Worm (Caenorhabditis elegans) whole organism, L4 larva: ENCODE data around the gene twk-8.

Experiments
- F37D6.2 ChIP-seq: sonication (generic microtip); optimal IDR thresholded peaks from 2 replicates; lab custom pipeline; 2016; ENCODE audit warnings: mild to moderate bottlenecking, missing genetic modification characterization, missing compliant biosample characterization
- F49E8.2 ChIP-seq: sonication (generic microtip); optimal IDR thresholded peaks from 2 replicates; lab custom pipeline; 2016; ENCODE audit warnings: missing compliant biosample characterization, mild to moderate bottlenecking, missing genetic modification characterization, borderline replicate concordance
- T20F7.1 ChIP-seq: fragments of 200-800 bp; sonication (Bioruptor generic); optimal IDR thresholded peaks from 2 replicates; lab custom pipeline; 2018; ENCODE audit warnings: mild to moderate bottlenecking, missing genetic modification characterization, missing compliant biosample characterization
- T26A8.4 ChIP-seq: fragments of 200-800 bp; sonication (Bioruptor generic); IDR thresholded peaks from 2 replicates; pipeline ENCODE4 v1.3.6; 2022; ENCODE audit warnings: missing genetic modification characterization, missing compliant biosample characterization
- Y105C5A.15 ChIP-seq: fragments of 200-800 bp; sonication (Bioruptor generic); IDR thresholded peaks from 2 replicates; pipeline ENCODE4 v1.3.6; 2022; ENCODE audit warnings: missing genetic modification characterization, missing compliant biosample characterization
- aha-1 ChIP-seq: fragments of 150-350 bp; peaks from one replicate; lab custom pipeline; 2014; ENCODE audit warnings: missing biosample characterization, missing genetic modification characterization
- arid-1 ChIP-seq: fragments of 200-800 bp; sonication (Bioruptor generic); conservative IDR thresholded peaks from 2 replicates; pipeline ENCODE4 v1.3.6; 2022; ENCODE audit warnings: missing genetic modification reagents, missing genetic modification characterization, missing compliant biosample characterization
- ceh-28 ChIP-seq: fragments of 150-350 bp; optimal IDR thresholded peaks from 2 replicates; lab custom pipeline; 2014; ENCODE audit warnings: missing biosample characterization, missing genetic modification reagents, missing genetic modification characterization
- dmd-6 ChIP-seq: fragments of 200-800 bp; sonication (Bioruptor generic); IDR thresholded peaks from 2 replicates; pipeline ENCODE4 v1.3.6; 2022; ENCODE audit warnings: missing genetic modification reagents, missing genetic modification characterization, missing compliant biosample characterization
- dmd-9 ChIP-seq: fragments of 200-800 bp; sonication (Bioruptor generic); IDR thresholded peaks from 2 replicates; pipeline ENCODE4 v1.3.6; 2022; ENCODE audit warnings: missing genetic modification reagents, missing genetic modification characterization, missing compliant biosample characterization
- dpl-1 ChIP-seq: fragments of 150-350 bp; optimal IDR thresholded peaks from 2 replicates; lab custom pipeline; 2014; ENCODE audit warnings: missing biosample characterization, missing genetic modification reagents, missing genetic modification characterization
- duxl-1 ChIP-seq: sonication (generic microtip); optimal IDR thresholded peaks from 2 replicates; lab custom pipeline; 2016; ENCODE audit warnings: mild to moderate bottlenecking, missing genetic modification characterization, moderate library complexity, missing compliant biosample characterization; ENCODE audit not compliant: poor library complexity
- dve-1 ChIP-seq: sonication (generic microtip); optimal IDR thresholded peaks from 2 replicates; lab custom pipeline; 2017; ENCODE audit warnings: antibody characterized with exemption, mild to moderate bottlenecking, missing genetic modification characterization, missing compliant biosample characterization; ENCODE audit not compliant: insufficient read depth
- egl-27 ChIP-seq: sonication (generic microtip); optimal IDR thresholded peaks from 3 replicates; lab custom pipeline; 2017; ENCODE audit warnings: missing biosample characterization, missing genetic modification reagents, missing genetic modification characterization
- fos-1 ChIP-seq: fragments of 150-350 bp; optimal IDR thresholded peaks from 2 replicates; lab custom pipeline; 2014; ENCODE audit warnings: missing biosample characterization, missing genetic modification characterization
- hif-1 ChIP-seq, 2 experiments: sonication (generic microtip); optimal IDR thresholded peaks; 2 replicates each; lab custom pipeline; 2016 to 2017; ENCODE audit warnings: missing compliant biosample characterization in 2 of 2, missing genetic modification characterization in 2 of 2, missing genetic modification reagents in 2 of 2, missing genotype in 2 of 2, mild to moderate bottlenecking in 1 of 2
- hlh-30 ChIP-seq: sonication (generic microtip); optimal IDR thresholded peaks from 2 replicates; lab custom pipeline; 2017; ENCODE audit warnings: antibody characterized with exemption, mild to moderate bottlenecking, missing genetic modification characterization, missing compliant biosample characterization; ENCODE audit not compliant: insufficient read depth
- lin-1 ChIP-seq: fragments of 200-800 bp; sonication (Bioruptor generic); IDR thresholded peaks from 2 replicates; pipeline ENCODE4 v1.3.6; 2022; ENCODE audit warnings: missing genetic modification reagents, missing genetic modification characterization, missing compliant biosample characterization
- lin-38 ChIP-seq: fragments of 200-800 bp; sonication (Bioruptor generic); IDR thresholded peaks from 2 replicates; pipeline ENCODE4 v1.3.6; 2022; ENCODE audit warnings: missing genetic modification reagents, missing genetic modification characterization, missing compliant biosample characterization
- lin-39 ChIP-seq: fragments of 150-350 bp; optimal IDR thresholded peaks from 2 replicates; lab custom pipeline; 2014; ENCODE audit warnings: missing biosample characterization, missing genetic modification reagents, missing genetic modification characterization
- lsy-2 ChIP-seq, 2 experiments: fragments of 150-350 bp in 1 of 2; sonication (generic microtip) in 1 of 2; optimal IDR thresholded peaks; 2 replicates each; lab custom pipeline; 2014 to 2017; ENCODE audit warnings: missing biosample characterization in 2 of 2, missing genetic modification characterization in 2 of 2
- madf-5 ChIP-seq, 2 experiments: fragments of 200-800 bp; sonication (Bioruptor generic); IDR thresholded peaks; 2 replicates each; pipeline ENCODE4 v1.3.6; 2022; ENCODE audit warnings: missing compliant biosample characterization in 2 of 2, missing genetic modification characterization in 2 of 2
- mdl-1 ChIP-seq, 2 experiments: fragments of 150-350 bp in 1 of 2; sonication (generic microtip) in 1 of 2; optimal IDR thresholded peaks; 2 replicates each; lab custom pipeline; 2014 to 2017; ENCODE audit warnings: missing biosample characterization in 2 of 2, missing genetic modification characterization in 2 of 2
- mes-2 ChIP-seq: sonication (generic microtip); optimal IDR thresholded peaks from 2 replicates; lab custom pipeline; 2016; ENCODE audit warnings: missing genotype, mild to moderate bottlenecking, missing genetic modification characterization, missing compliant biosample characterization; ENCODE audit not compliant: poor library complexity, severe bottlenecking
- nhr-10 ChIP-seq: fragments of 150-350 bp; optimal IDR thresholded peaks from 2 replicates; lab custom pipeline; 2014; ENCODE audit warnings: missing biosample characterization, missing genetic modification characterization
- nhr-11 ChIP-seq: fragments of 150-350 bp; optimal IDR thresholded peaks from 2 replicates; lab custom pipeline; 2014; ENCODE audit warnings: missing biosample characterization, missing genetic modification characterization
- nhr-237 ChIP-seq: sonication (generic microtip); optimal IDR thresholded peaks from 2 replicates; lab custom pipeline; 2017; ENCODE audit warnings: missing biosample characterization, missing genetic modification characterization
- nhr-77 ChIP-seq: fragments of 150-350 bp; optimal IDR thresholded peaks from 2 replicates; lab custom pipeline; 2014; ENCODE audit warnings: missing biosample characterization, missing genetic modification characterization
- pha-4 ChIP-seq, 2 experiments: fragments of 150-350 bp in 1 of 2; fragments of 200-800 bp in 1 of 2; sonication (Bioruptor generic) in 1 of 2; IDR thresholded peaks in 1 of 2; optimal IDR thresholded peaks in 1 of 2; 2 replicates each; pipeline versions ENCODE4 v1.3.6 to Lab custom; 2014 to 2022; ENCODE audit warnings: missing genetic modification characterization in 2 of 2, missing genetic modification reagents in 2 of 2, missing biosample characterization in 1 of 2, missing compliant biosample characterization in 1 of 2
- set-16 ChIP-seq: fragments of 200-800 bp; sonication (Bioruptor generic); IDR thresholded peaks from 2 replicates; pipeline ENCODE4 v1.3.6; 2022; ENCODE audit warnings: missing genetic modification reagents, missing genetic modification characterization, missing compliant biosample characterization
- snpc-1.2 ChIP-seq: fragments of 200-800 bp; sonication (Bioruptor generic); IDR thresholded peaks from 2 replicates; pipeline ENCODE4 v1.3.6; 2022; ENCODE audit warnings: missing genetic modification reagents, missing genetic modification characterization, missing compliant biosample characterization
- spr-1 ChIP-seq: sonication (generic microtip); optimal IDR thresholded peaks from 2 replicates; lab custom pipeline; 2016; ENCODE audit warnings: mild to moderate bottlenecking, missing genetic modification characterization, missing compliant biosample characterization
- spr-3 ChIP-seq: fragments of 200-800 bp; sonication (Bioruptor generic); optimal IDR thresholded peaks from 2 replicates; lab custom pipeline; 2018; ENCODE audit warnings: mild to moderate bottlenecking, missing genetic modification characterization, missing compliant biosample characterization
- tra-1 ChIP-seq: fragments of 200-800 bp; sonication (Bioruptor generic); IDR thresholded peaks from 2 replicates; pipeline ENCODE4 v1.3.6; 2022; ENCODE audit warnings: missing genetic modification reagents, missing genetic modification characterization, missing compliant biosample characterization
- unc-130 ChIP-seq: sonication (generic microtip); optimal IDR thresholded peaks from 2 replicates; lab custom pipeline; 2016; ENCODE audit warnings: missing genetic modification reagents, missing genetic modification characterization, missing compliant biosample characterization
- unc-62 ChIP-seq, 3 experiments: fragments of 150-350 bp in 1 of 3; sonication (generic microtip); optimal IDR thresholded peaks in 2 of 3; peaks in 1 of 3; 1 replicate in 1 of 3; 2 replicates in 2 of 3; lab custom pipeline; 2014 to 2017; ENCODE audit warnings: missing biosample characterization in 3 of 3, missing genetic modification characterization in 3 of 3, missing genetic modification reagents in 3 of 3, missing genotype in 1 of 3
- zip-2 ChIP-seq: fragments of 150-350 bp; optimal IDR thresholded peaks from 2 replicates; lab custom pipeline; 2014; ENCODE audit warnings: missing biosample characterization, missing genetic modification characterization

twk-8 gene

ce11 chrIV:9096160-9096879 is 14.2 kb downstream of the twk-8 start, which contains the start of the genes znf-706 and cpna-3:
TSS of gene znf-706 (minus strand) at chrIV:9096231.
TSS of gene cpna-3 (plus strand) at chrIV:9096842.
- TF ChIP-seq mdl-1 (tag; optimal IDR thresholded peaks at IDR 0.05; lab: Kevin White, UChicago) (peak in 1 of 2 experiments; percentile 19), dpl-1 (peak; percentile 59), nhr-237 (tag; lab: Kevin White, UChicago) (no peak), hlh-30 (tag; lab: Kevin White, UChicago) (peak; percentile 72), unc-130 (GFP tag; lab: Kevin White, UChicago) (peak; percentile 31), mes-2 (tag; lab: Kevin White, UChicago) (peak; percentile 20), snpc-1.2 (GFP tag; lab: Robert Waterston, UW) (0 out of 2 replicates have a peak, but pooled peaks have one; percentile 46), F49E8.2 (peak; percentile 10), T20F7.1 (GFP tag; lab: Kevin White, UChicago) (peak; percentile 42), hif-1 (tag; optimal IDR thresholded peaks at IDR 0.05; lab: Kevin White, UChicago) (no peak)

ce11 chrIV:9098942-9099341 is 16.8 kb downstream of the twk-8 start, which contains the start of gene gldi-10:
TSS of gene gldi-10 (plus strand) at chrIV:9099242.
- TF ChIP-seq aha-1 (tag; lab: Kevin White, UChicago) (peak; percentile 16), unc-130 (GFP tag; lab: Kevin White, UChicago) (no peak), fos-1 (no peak)

- TF ChIP-seq duxl-1 (no peak), unc-62 (GFP tag; optimal IDR thresholded peaks at IDR 0.05 in 1 of 2; lab: Kevin White, UChicago) (peak in 1 of 2 experiments; percentile 99), unc-62 (tag; optimal IDR thresholded peaks at IDR 0.05; lab: Kevin White, UChicago) (no peak)
- TF ChIP-seq, all 104 proteins: peak for 1
These were observed 18.7 kb downstream of the twk-8 start for ce11 chrIV:9100835-9101234.

- TF ChIP-seq pha-4 (GFP tag; IDR thresholded peaks at IDR 0.05; lab: Robert Waterston, UW) (no peak), pha-4 (tag; optimal IDR thresholded peaks at IDR 0.05; lab: Kevin White, UChicago) (no peak), tra-1 (GFP tag; lab: Robert Waterston, UW) (no peak), Y105C5A.15 (GFP tag; lab: Robert Waterston, UW) (no peak), lin-39 (no peak), T20F7.1 (GFP tag; lab: Kevin White, UChicago) (no peak), lin-38 (GFP tag; lab: Robert Waterston, UW) (peak; percentile 56), dve-1 (tag; lab: Kevin White, UChicago) (no peak), lin-1 (GFP tag; lab: Robert Waterston, UW) (no peak), dpl-1 (peak; percentile 53), hif-1 (tag; optimal IDR thresholded peaks at IDR 0.05; lab: Kevin White, UChicago) (no peak), lsy-2 (tag; optimal IDR thresholded peaks at IDR 0.05; lab: Kevin White, UChicago) (peak in 1 of 2 experiments; percentile 42), zip-2 (tag; lab: Kevin White, UChicago) (no peak), nhr-10 (tag; lab: Kevin White, UChicago) (no peak), T26A8.4 (GFP tag; lab: Robert Waterston, UW) (no peak)
These were observed 22.2 kb downstream of the twk-8 start, which contains the start of the genes C01F6.14 and fem-3 for ce11 chrIV:9104071-9105016. TSS of gene C01F6.14 (minus strand) at chrIV:9104121. TSS of gene fem-3 (plus strand) at chrIV:9104966.

ce11 chrIV:9107464-9107863 is 25.3 kb downstream of the twk-8 start:
- TF ChIP-seq lin-38 (GFP tag; lab: Robert Waterston, UW) (peak; percentile 68), madf-5 (GFP tag; IDR thresholded peaks at IDR 0.05; lab: Robert Waterston, UW) (no peak), arid-1 (no peak), set-16 (GFP tag; lab: Robert Waterston, UW) (no peak), duxl-1 (no peak), dmd-6 (GFP tag; lab: Robert Waterston, UW) (no peak), egl-27 (tag; lab: Kevin White, UChicago) (no peak), F37D6.2 (tag; lab: Kevin White, UChicago) (no peak), dmd-9 (GFP tag; lab: Robert Waterston, UW) (no peak), ceh-28 (tag; lab: Kevin White, UChicago) (peak; percentile 13), pha-4 (GFP tag; IDR thresholded peaks at IDR 0.05; lab: Robert Waterston, UW) (no peak), pha-4 (tag; optimal IDR thresholded peaks at IDR 0.05; lab: Kevin White, UChicago) (peak; percentile 66), spr-3 (GFP tag; lab: Kevin White, UChicago) (no peak), spr-1 (tag; lab: Kevin White, UChicago) (no peak), nhr-11 (no peak), nhr-77 (tag; lab: Kevin White, UChicago) (no peak)
